Fruit fly (Drosophila melanogaster) Kc167 (cell line): ENCODE measurements around the gene CG13895.

Source experiments
- Myc ChIP-seq: fragments of >200 bp; optimal IDR thresholded peaks from 2 replicates; lab custom pipeline; 2017; ENCODE audit warnings: missing external identifiers
- h ChIP-seq: fragments of >200 bp; optimal IDR thresholded peaks from 3 replicates; lab custom pipeline; 2018; ENCODE audit warnings: missing external identifiers
- psq ChIP-seq: fragments of >200 bp; optimal IDR thresholded peaks from 2 replicates; lab custom pipeline; 2017; ENCODE audit warnings: missing external identifiers

- TF ChIP-seq h (lab: Kevin White, UChicago) (no peak), psq (lab: Kevin White, UChicago) (no peak), Myc (lab: Kevin White, UChicago) (no peak)
These were observed 26.1 kb downstream of the CG13895 start for dm6 chr3L:681793-682369.
